Worm (Caenorhabditis elegans) whole organism, young adult: Measurements from ENCODE around the gene C04C11.25.

Experiments
- F23B12.7 ChIP-seq: sonication (generic microtip); optimal IDR thresholded peaks from 2 replicates; lab custom pipeline; 2017; ENCODE audit warnings: missing genetic modification characterization, mild to moderate bottlenecking, missing compliant biosample characterization, antibody characterized with exemption, moderate library complexity; ENCODE audit not compliant: insufficient read depth
- F57C9.4 ChIP-seq: sonication (generic microtip); optimal IDR thresholded peaks from 2 replicates; lab custom pipeline; 2017; ENCODE audit warnings: mild to moderate bottlenecking, missing genetic modification characterization, missing compliant biosample characterization
- ama-1 ChIP-seq, 3 experiments: fragments of 150-350 bp in 1 of 3; sonication (generic microtip) in 2 of 3; optimal IDR thresholded peaks; 2 replicates each; lab custom pipeline; 2014 to 2018; ENCODE audit warnings: missing biosample characterization in 2 of 3, missing genetic modification characterization in 2 of 3, missing genetic modification reagents in 2 of 3
- aptf-3 ChIP-seq: fragments of 200-800 bp; sonication (Bioruptor generic); IDR thresholded peaks from 2 replicates; pipeline ENCODE4 v1.3.6; 2022; ENCODE audit warnings: missing genetic modification characterization, missing compliant biosample characterization
- chd-7 ChIP-seq: sonication (generic microtip); optimal IDR thresholded peaks from 2 replicates; lab custom pipeline; 2016; ENCODE audit warnings: mild to moderate bottlenecking, missing genetic modification characterization, moderate library complexity, missing compliant biosample characterization
- lsy-27 ChIP-seq: sonication (generic microtip); optimal IDR thresholded peaks from 2 replicates; lab custom pipeline; 2017; ENCODE audit warnings: missing genetic modification characterization, mild to moderate bottlenecking, missing compliant biosample characterization, antibody characterized with exemption, missing genotype, borderline replicate concordance; ENCODE audit not compliant: insufficient read depth
- nhr-120 ChIP-seq: fragments of 200-800 bp; sonication (Bioruptor generic); IDR thresholded peaks from 2 replicates; pipeline ENCODE4 v1.3.6; 2022; ENCODE audit warnings: missing genetic modification characterization, missing compliant biosample characterization
- ztf-6 ChIP-seq: fragments of 200-800 bp; sonication (Bioruptor generic); IDR thresholded peaks from 2 replicates; pipeline ENCODE4 v1.3.6; 2022; ENCODE audit warnings: missing genetic modification reagents, missing genetic modification characterization, missing compliant biosample characterization

- no peak for TF ChIP-seq chd-7 (tag; lab: Kevin White, UChicago)
- no peak for TF ChIP-seq ama-1 (optimal IDR thresholded peaks at IDR 0.05; lab: Kevin White, UChicago)
- no peak for TF ChIP-seq ama-1 (GFP tag; optimal IDR thresholded peaks at IDR 0.05; lab: Kevin White, UChicago)
- no peak for TF ChIP-seq ztf-6 (GFP tag; lab: Robert Waterston, UW)
- TF ChIP-seq aptf-3, result no peak
- no peak for TF ChIP-seq F23B12.7 (tag; lab: Kevin White, UChicago)
- no peak for TF ChIP-seq F57C9.4
- TF ChIP-seq nhr-120 (GFP tag; lab: Robert Waterston, UW), result no peak
- TF ChIP-seq lsy-27 (tag; lab: Kevin White, UChicago), result no peak
These were observed 5.0 kb upstream of the C04C11.25 start, which contains the start of gene C04C11.1 for ce11 chrX:14020290-14020689.
